Fruit fly (Drosophila melanogaster) whole organism, embryonic: ENCODE data around the gene Nup98-96.

ENCODE experiments used
- Ada2b ChIP-seq: fragments of 200-800 bp; sonication (Bioruptor generic); IDR thresholded peaks from 2 replicates; pipeline ENCODE4 v1.3.6; 2022; ENCODE audit warnings: missing biosample characterization, missing genetic modification characterization
- B-H1 ChIP-seq: fragments of 200-800 bp; sonication (Bioruptor generic); IDR thresholded peaks from 3 replicates; pipeline ENCODE4 v1.3.6; 2022; ENCODE audit warnings: missing biosample characterization, missing genetic modification characterization
- BtbVII ChIP-seq: fragments of 200-800 bp; sonication (Bioruptor generic); optimal IDR thresholded peaks from 3 replicates; lab custom pipeline; 2017; ENCODE audit warnings: missing biosample characterization, mild to moderate bottlenecking, missing genetic modification characterization
- CG10565 ChIP-seq: fragments of 200-800 bp; sonication (Bioruptor generic); optimal IDR thresholded peaks from 3 replicates; lab custom pipeline; 2016; ENCODE audit warnings: missing biosample characterization, mild to moderate bottlenecking, missing genetic modification characterization
- CG10654 ChIP-seq: fragments of 200-800 bp; sonication (Bioruptor generic); optimal IDR thresholded peaks from 2 replicates; lab custom pipeline; 2016; ENCODE audit warnings: missing biosample characterization, missing genetic modification characterization
- CG11504 ChIP-seq: fragments of 200-800 bp; sonication (Bioruptor generic); optimal IDR thresholded peaks from 3 replicates; lab custom pipeline; 2019; ENCODE audit warnings: missing biosample characterization, mild to moderate bottlenecking, missing genetic modification characterization, moderate library complexity
- CG11560 ChIP-seq: fragments of 200-800 bp; sonication (Bioruptor generic); IDR thresholded peaks from 3 replicates; pipeline ENCODE4 v1.3.6; 2022; ENCODE audit warnings: missing biosample characterization, missing genetic modification characterization
- CG13123 ChIP-seq: fragments of 200-800 bp; sonication (Bioruptor generic); optimal IDR thresholded peaks from 2 replicates; lab custom pipeline; 2016; ENCODE audit warnings: missing biosample characterization, missing genetic modification characterization
- CG13296 ChIP-seq: fragments of 200-800 bp; sonication (Bioruptor generic); optimal IDR thresholded peaks from 3 replicates; lab custom pipeline; 2018; ENCODE audit warnings: missing biosample characterization, mild to moderate bottlenecking, missing genetic modification characterization
- CG14050 ChIP-seq: fragments of 200-800 bp; sonication (Bioruptor generic); IDR thresholded peaks from 3 replicates; pipeline ENCODE4 v1.3.6; 2022; ENCODE audit warnings: missing biosample characterization, missing genetic modification characterization
- CG15011 ChIP-seq: fragments of 200-800 bp; sonication (Bioruptor generic); optimal IDR thresholded peaks from 3 replicates; lab custom pipeline; 2018; ENCODE audit warnings: missing biosample characterization, mild to moderate bottlenecking, missing genetic modification characterization
- CG18764 ChIP-seq: fragments of 200-800 bp; sonication (Bioruptor generic); optimal IDR thresholded peaks from 3 replicates; lab custom pipeline; 2016; ENCODE audit warnings: missing biosample characterization, missing genetic modification characterization
- CG3065 ChIP-seq: fragments of 200-800 bp; sonication (Bioruptor generic); optimal IDR thresholded peaks from 2 replicates; lab custom pipeline; 2016; ENCODE audit warnings: missing biosample characterization, missing genetic modification characterization
- CG31388 ChIP-seq: fragments of 200-800 bp; sonication (Bioruptor generic); optimal IDR thresholded peaks from 2 replicates; lab custom pipeline; 2016; ENCODE audit warnings: missing biosample characterization, missing genetic modification characterization
- CG32772 ChIP-seq: fragments of 200-800 bp; sonication (Bioruptor generic); IDR thresholded peaks from 2 replicates; pipeline ENCODE4 v1.3.6; 2022; ENCODE audit warnings: missing biosample characterization, missing genetic modification characterization
- CG4730 ChIP-seq: fragments of 200-800 bp; sonication (Bioruptor generic); IDR thresholded peaks from 2 replicates; pipeline ENCODE4 v1.3.6; 2022; ENCODE audit warnings: missing biosample characterization, missing genetic modification characterization
- CG4820 ChIP-seq: fragments of 200-800 bp; sonication (Bioruptor generic); optimal IDR thresholded peaks from 3 replicates; lab custom pipeline; 2016; ENCODE audit warnings: missing biosample characterization, missing genetic modification characterization
- CG6689 ChIP-seq: fragments of 200-800 bp; sonication (Bioruptor generic); IDR thresholded peaks from 2 replicates; pipeline ENCODE4 v1.3.6; 2022; ENCODE audit warnings: missing biosample characterization, missing genetic modification characterization
- CG8359 ChIP-seq: fragments of 200-800 bp; sonication (Bioruptor generic); optimal IDR thresholded peaks from 2 replicates; lab custom pipeline; 2017; ENCODE audit warnings: missing biosample characterization, mild to moderate bottlenecking, missing genetic modification characterization, borderline replicate concordance
- Camta ChIP-seq: fragments of 200-800 bp; sonication (Bioruptor generic); optimal IDR thresholded peaks from 2 replicates; lab custom pipeline; 2016; ENCODE audit warnings: missing biosample characterization, missing genetic modification characterization
- D19A ChIP-seq: fragments of 200-800 bp; optimal IDR thresholded peaks from 3 replicates; lab custom pipeline; 2019; ENCODE audit warnings: missing biosample characterization, mild to moderate bottlenecking, missing genetic modification characterization, moderate library complexity
- Dbx ChIP-seq: fragments of 200-800 bp; sonication (Bioruptor generic); IDR thresholded peaks from 3 replicates; pipeline ENCODE4 v1.3.6; 2022; ENCODE audit warnings: missing biosample characterization, missing genetic modification characterization
- E2f2 ChIP-seq: fragments of 200-800 bp; sonication (Bioruptor generic); IDR thresholded peaks from 2 replicates; pipeline ENCODE4 v1.3.6; 2022; ENCODE audit warnings: missing biosample characterization, missing genetic modification characterization
- Gsc ChIP-seq: fragments of 200-800 bp; sonication (Bioruptor generic); IDR thresholded peaks from 2 replicates; pipeline ENCODE4 v1.3.6; 2022; ENCODE audit warnings: missing biosample characterization, missing genetic modification characterization
- HLH54F ChIP-seq: fragments of 200-800 bp; sonication (Bioruptor generic); optimal IDR thresholded peaks from 3 replicates; lab custom pipeline; 2016; ENCODE audit warnings: missing biosample characterization, missing genetic modification characterization
- Hsf ChIP-seq: fragments of 200-800 bp; sonication (Bioruptor generic); optimal IDR thresholded peaks from 3 replicates; lab custom pipeline; 2016; ENCODE audit warnings: missing biosample characterization, missing genetic modification characterization
- Oli ChIP-seq: fragments of 200-800 bp; sonication (Bioruptor generic); optimal IDR thresholded peaks from 2 replicates; lab custom pipeline; 2018; ENCODE audit warnings: missing biosample characterization, mild to moderate bottlenecking, missing genetic modification characterization, moderate library complexity
- ash1 ChIP-seq: fragments of 200-800 bp; sonication (Bioruptor generic); optimal IDR thresholded peaks from 2 replicates; lab custom pipeline; 2018; ENCODE audit warnings: missing biosample characterization, mild to moderate bottlenecking, missing genetic modification characterization
- chm ChIP-seq: fragments of 200-800 bp; sonication (Bioruptor generic); IDR thresholded peaks from 2 replicates; pipeline ENCODE4 v1.3.6; 2022; ENCODE audit warnings: missing biosample characterization, missing genetic modification characterization
- crp ChIP-seq, 2 experiments: fragments of 200-800 bp; sonication (Bioruptor generic); optimal IDR thresholded peaks; 2 replicates in 1 of 2; 3 replicates in 1 of 2; lab custom pipeline; 2017; ENCODE audit warnings: missing biosample characterization in 2 of 2, missing genetic modification characterization in 2 of 2, mild to moderate bottlenecking in 1 of 2, moderate library complexity in 1 of 2
- cwo ChIP-seq: fragments of 200-800 bp; sonication (Bioruptor generic); optimal IDR thresholded peaks from 3 replicates; lab custom pipeline; 2017; ENCODE audit warnings: missing biosample characterization, missing genetic modification characterization, mild to moderate bottlenecking, moderate library complexity, missing genetic modification reagents
- danr ChIP-seq: fragments of 200-800 bp; sonication (Bioruptor generic); IDR thresholded peaks from 2 replicates; pipeline ENCODE4 v1.3.6; 2022; ENCODE audit warnings: missing biosample characterization, missing genetic modification characterization
- dm ChIP-seq: fragments of 200-800 bp; sonication (Bioruptor generic); optimal IDR thresholded peaks from 3 replicates; lab custom pipeline; 2016; ENCODE audit warnings: missing biosample characterization, missing genetic modification characterization
- exex ChIP-seq: fragments of 200-800 bp; sonication (Bioruptor generic); optimal IDR thresholded peaks from 4 replicates; lab custom pipeline; 2018; ENCODE audit warnings: missing biosample characterization, mild to moderate bottlenecking, missing genetic modification characterization, moderate library complexity
- fd102C ChIP-seq: fragments of 200-800 bp; sonication (Bioruptor generic); optimal IDR thresholded peaks from 2 replicates; lab custom pipeline; 2018; ENCODE audit warnings: missing biosample characterization, mild to moderate bottlenecking, missing genetic modification characterization, moderate library complexity
- jumu ChIP-seq: fragments of 200-800 bp; sonication (Bioruptor generic); optimal IDR thresholded peaks from 3 replicates; lab custom pipeline; 2016; ENCODE audit warnings: missing biosample characterization, missing genetic modification characterization
- nau ChIP-seq: fragments of 200-800 bp; sonication (Bioruptor generic); optimal IDR thresholded peaks from 3 replicates; lab custom pipeline; 2017; ENCODE audit warnings: missing biosample characterization, mild to moderate bottlenecking, missing genetic modification characterization, missing genetic modification reagents
- nerfin-2 ChIP-seq: fragments of 200-800 bp; sonication (Bioruptor generic); IDR thresholded peaks from 2 replicates; pipeline ENCODE4 v1.3.6; 2022; ENCODE audit warnings: missing biosample characterization, missing genetic modification characterization; ENCODE audit not compliant: partially characterized antibody
- p53 ChIP-seq: fragments of 200-800 bp; sonication (Bioruptor generic); optimal IDR thresholded peaks from 2 replicates; lab custom pipeline; 2016; ENCODE audit warnings: missing biosample characterization, missing genetic modification characterization
- pros ChIP-seq: fragments of 200-800 bp; sonication (Bioruptor generic); optimal IDR thresholded peaks from 3 replicates; lab custom pipeline; 2019; ENCODE audit warnings: missing biosample characterization, mild to moderate bottlenecking, missing genetic modification characterization, moderate library complexity
- repo ChIP-seq: fragments of 200-800 bp; sonication (Bioruptor generic); optimal IDR thresholded peaks from 2 replicates; lab custom pipeline; 2016; ENCODE audit warnings: missing biosample characterization, missing genetic modification characterization
- rib ChIP-seq: fragments of 200-800 bp; sonication (Bioruptor generic); IDR thresholded peaks from 2 replicates; pipeline ENCODE4 v1.3.6; 2022; ENCODE audit warnings: missing biosample characterization, missing genetic modification characterization
- ro ChIP-seq: fragments of 200-800 bp; sonication (Bioruptor generic); IDR thresholded peaks from 2 replicates; pipeline ENCODE4 v1.3.6; 2022; ENCODE audit warnings: missing biosample characterization, missing genetic modification characterization
- sens-2 ChIP-seq: fragments of 200-800 bp; sonication (Bioruptor generic); IDR thresholded peaks from 2 replicates; pipeline ENCODE4 v1.3.6; 2022; ENCODE audit warnings: missing biosample characterization, missing genetic modification characterization
- sima ChIP-seq: fragments of 200-800 bp; sonication (Bioruptor generic); optimal IDR thresholded peaks from 2 replicates; lab custom pipeline; 2016; ENCODE audit warnings: missing biosample characterization, missing genetic modification characterization
- sna ChIP-seq: fragments of 200-800 bp; sonication (Bioruptor generic); IDR thresholded peaks from 2 replicates; pipeline ENCODE4 v1.3.6; 2022; ENCODE audit warnings: missing biosample characterization, missing genetic modification characterization; ENCODE audit not compliant: partially characterized antibody
- stc ChIP-seq: fragments of 200-800 bp; sonication (Bioruptor generic); IDR thresholded peaks from 2 replicates; pipeline ENCODE4 v1.3.6; 2022; ENCODE audit warnings: missing biosample characterization, missing genetic modification characterization
- tll ChIP-seq, 2 experiments: fragments of 200-800 bp in 1 of 2; fragments of >200 bp in 1 of 2; sonication (Bioruptor generic) in 1 of 2; optimal IDR thresholded peaks; 2 replicates each; lab custom pipeline; 2017 to 2019; ENCODE audit warnings: missing biosample characterization in 2 of 2, missing genetic modification characterization in 2 of 2, mild to moderate bottlenecking in 1 of 2, moderate library complexity in 1 of 2
- unpg ChIP-seq: fragments of 200-800 bp; sonication (Bioruptor generic); optimal IDR thresholded peaks from 3 replicates; lab custom pipeline; 2018; ENCODE audit warnings: missing biosample characterization, mild to moderate bottlenecking, missing genetic modification characterization, moderate library complexity
- zf30C ChIP-seq: fragments of 200-800 bp; sonication (Bioruptor generic); optimal IDR thresholded peaks from 3 replicates; lab custom pipeline; 2018; ENCODE audit warnings: missing biosample characterization, mild to moderate bottlenecking, missing genetic modification characterization

The Nup98-96 gene

dm6 chr3R:23760219-23761018 is 21.0 kb downstream of the Nup98-96 start, which contains the start of gene SdhD (continued):
- TF ChIP-seq danr (no peak), CG14050 (GFP tag; lab: Robert Waterston, UW) (no peak), CG11504 (tag; lab: Kevin White, UChicago) (no peak), p53 (GFP tag; lab: Kevin White, UChicago) (no peak), CG11560 (no peak), CG31388 (GFP tag; lab: Kevin White, UChicago) (no peak), CG15011 (GFP tag; lab: Kevin White, UChicago) (no peak), sna (peak; percentile 44), ash1 (no peak), sima (no peak), Dbx (peak; percentile 25; the same call in 1 of the 3 replicates), tll (GFP tag; optimal IDR thresholded peaks at IDR 0.05; lab: Kevin White, UChicago) (no peak), cwo (no peak), CG10654 (no peak), ro (GFP tag; lab: Robert Waterston, UW) (no peak), fd102C (no peak), stc (no peak), dm (no peak), repo (peak; percentile 21), chm (GFP tag; lab: Robert Waterston, UW) (no peak), Oli (no peak), nau (no peak), jumu (GFP tag; lab: Kevin White, UChicago) (peak; percentile 20), BtbVII (GFP tag; lab: Kevin White, UChicago) (no peak), D19A (tag; lab: Kevin White, UChicago) (no peak), B-H1 (GFP tag; lab: Robert Waterston, UW) (no peak), nerfin-2 (GFP tag; lab: Robert Waterston, UW) (peak; percentile 39; the same call in 1 of the 2 replicates), HLH54F (GFP tag; lab: Kevin White, UChicago) (no peak), sens-2 (no peak), E2f2 (peak; percentile 30; the same call in 1 of the 2 replicates), crp (GFP tag; optimal IDR thresholded peaks at IDR 0.05; lab: Kevin White, UChicago) (peak in 1 of 2 experiments; percentile 75), rib (GFP tag; lab: Robert Waterston, UW) (no peak), CG4820 (GFP tag; lab: Kevin White, UChicago) (peak; percentile 10), CG8359 (GFP tag; lab: Kevin White, UChicago) (no peak), exex (tag; lab: Kevin White, UChicago) (peak; percentile 27), CG32772 (GFP tag; lab: Robert Waterston, UW) (no peak), Gsc (GFP tag; lab: Robert Waterston, UW) (no peak), CG13123 (GFP tag; lab: Kevin White, UChicago) (no peak), unpg (GFP tag; lab: Kevin White, UChicago) (peak; percentile 6), zf30C (GFP tag; lab: Kevin White, UChicago) (no peak), CG18764 (no peak), CG4730 (GFP tag; lab: Robert Waterston, UW) (no peak), Ada2b (GFP tag; lab: Robert Waterston, UW) (no peak), CG10565 (GFP tag; lab: Kevin White, UChicago) (no peak), Hsf (GFP tag; lab: Kevin White, UChicago) (peak; percentile 23), CG13296 (GFP tag; lab: Kevin White, UChicago) (peak; percentile 15), pros (GFP tag; lab: Kevin White, UChicago) (no peak), CG6689 (GFP tag; lab: Robert Waterston, UW) (no peak), CG3065 (no peak), Camta (peak; percentile 24)
